Fruit fly (Drosophila melanogaster): ENCODE measurements around the gene Cnx99A.
A peak's percentile ranks its signal among the peaks of the same experiment; 100 is the strongest.

The Cnx99A gene

dm6 chr3R:29284315-29284714, 35.1 kb downstream of the Cnx99A start (continued):
- TF ChIP-seq brk (GFP tag; optimal IDR thresholded peaks at IDR 0.05) (no peak), GATAd (GFP tag; optimal IDR thresholded peaks at IDR 0.05) (no peak)

DNA sequence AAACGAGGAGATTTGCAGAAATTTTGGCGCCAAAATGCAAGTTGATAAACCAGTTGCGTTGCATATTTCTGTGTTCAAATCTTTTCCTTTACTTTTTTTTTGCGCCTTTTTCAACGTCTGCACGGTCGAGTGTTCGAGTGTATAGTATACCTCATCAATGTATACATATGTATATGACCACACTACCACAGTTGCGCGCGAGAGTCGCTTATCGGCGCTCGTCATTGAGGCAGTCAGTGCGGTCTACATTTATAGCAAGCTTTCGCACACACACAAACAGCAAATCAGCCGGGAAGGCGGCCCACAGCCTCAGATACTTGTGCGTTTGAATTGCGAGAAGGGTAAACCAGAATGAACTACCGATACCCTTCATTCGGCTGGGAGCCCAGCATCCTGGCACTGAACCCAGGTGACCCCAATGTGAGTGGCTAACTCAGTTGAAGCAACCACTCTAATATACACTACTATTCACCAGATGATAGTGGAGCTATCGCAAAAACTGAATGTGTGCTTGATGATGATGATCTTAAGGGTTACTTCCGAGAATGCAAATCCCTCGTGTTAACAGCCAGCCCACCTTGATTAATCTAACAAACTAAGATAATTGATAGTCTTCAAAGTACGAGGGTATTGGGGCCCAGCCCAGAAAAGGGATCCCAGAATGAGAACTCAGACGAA, 36.4 kb downstream of the Cnx99A start:
- TF ChIP-seq rgr (GFP tag; optimal IDR thresholded peaks at IDR 0.05) (peak; percentile 73), tai (GFP tag; optimal IDR thresholded peaks at IDR 0.05) (no peak), ey (GFP tag; optimal IDR thresholded peaks at IDR 0.05) (peak; percentile 88), dmrt93B (GFP tag; optimal IDR thresholded peaks at IDR 0.05) (peak; percentile 51), woc (GFP tag; optimal IDR thresholded peaks at IDR 0.05) (peak; percentile 89), Vsx2 (GFP tag; optimal IDR thresholded peaks at IDR 0.05; ENCODE audit: partially characterized antibody) (peak; percentile 17), psq (GFP tag; optimal IDR thresholded peaks at IDR 0.05) (peak; percentile 53), Hr78 (GFP tag; optimal IDR thresholded peaks at IDR 0.05) (no peak), fru (GFP tag; optimal IDR thresholded peaks at IDR 0.05) (peak; percentile 81), Mio (GFP tag; optimal IDR thresholded peaks at IDR 0.05) (no peak), dl (GFP tag; optimal IDR thresholded peaks at IDR 0.05; ENCODE audit: insufficient read depth in 1 of 2, partially characterized antibody in 2 of 2) (peak in 1 of 2 experiments; percentile 29), usp (GFP tag; optimal IDR thresholded peaks at IDR 0.05) (no peak), brk (GFP tag; optimal IDR thresholded peaks at IDR 0.05) (peak; percentile 44), CG32264 (GFP tag; optimal IDR thresholded peaks at IDR 0.05) (peak; percentile 51), Sp1 (GFP tag; optimal IDR thresholded peaks at IDR 0.05) (peak; percentile 64), CrebA (GFP tag; optimal IDR thresholded peaks at IDR 0.05; ENCODE audit: borderline replicate concordance) (peak; percentile 60), GATAd (GFP tag; optimal IDR thresholded peaks at IDR 0.05) (no peak), Myc (optimal IDR thresholded peaks at IDR 0.05) (no peak), Hnf4 (GFP tag; optimal IDR thresholded peaks at IDR 0.05) (peak; percentile 67), Rel (GFP tag; optimal IDR thresholded peaks at IDR 0.05) (peak; percentile 38), Rel (tag; optimal IDR thresholded peaks at IDR 0.05) (no peak), foxo (GFP tag; optimal IDR thresholded peaks at IDR 0.05) (peak in 1 of 2 experiments; percentile 83), h (GFP tag; optimal IDR thresholded peaks at IDR 0.05) (peak; percentile 87), OdsH (GFP tag; optimal IDR thresholded peaks at IDR 0.05) (peak; percentile 76), HLH106 (tag; optimal IDR thresholded peaks at IDR 0.05) (peak; percentile 74), br (GFP tag; optimal IDR thresholded peaks at IDR 0.05) (peak; percentile 67)

DNA sequence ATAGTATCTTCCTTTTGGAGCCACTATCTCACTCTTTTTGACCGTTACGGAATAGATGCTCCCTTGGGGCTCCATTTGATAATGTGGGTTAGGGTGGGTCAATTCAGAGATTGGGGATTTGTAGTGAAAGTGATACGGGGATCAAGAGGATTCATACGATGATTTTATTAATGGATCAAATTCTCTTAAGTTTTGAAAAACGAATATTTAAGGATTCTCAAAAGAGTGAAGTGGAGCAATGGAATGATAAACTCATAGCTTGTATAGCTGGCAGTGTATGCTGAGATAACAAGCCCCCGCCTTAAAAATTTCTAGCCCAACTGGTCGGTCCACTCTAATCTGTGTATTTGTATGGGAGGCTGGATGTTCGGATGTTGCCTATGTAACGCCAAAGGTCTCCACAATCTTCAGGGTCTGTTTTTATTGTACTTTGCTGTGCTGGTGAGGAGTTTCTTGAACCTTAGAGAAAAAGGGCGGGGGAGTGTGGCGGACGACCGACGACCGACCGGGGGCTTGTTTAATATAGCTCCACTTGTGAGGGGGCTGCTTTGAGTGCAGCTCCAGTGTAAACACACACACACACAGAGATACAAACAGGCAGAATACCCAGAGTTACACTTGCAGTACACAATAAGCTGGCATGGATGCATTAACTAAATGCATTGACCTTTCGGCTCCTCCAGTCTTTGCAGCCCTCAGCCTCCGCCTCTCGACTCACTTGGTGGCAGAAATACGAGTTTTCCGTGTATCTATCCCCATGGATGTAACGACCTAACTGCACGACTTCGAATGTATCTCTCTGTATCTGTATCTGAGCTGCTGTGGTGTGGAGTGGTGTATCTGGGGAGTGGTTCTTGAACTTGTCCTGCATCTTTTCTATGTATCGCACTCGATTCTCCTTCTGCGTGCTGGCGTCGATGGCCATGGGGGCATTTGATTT, 38.5 kb downstream of the Cnx99A start:
- TF ChIP-seq N (GFP tag; optimal IDR thresholded peaks at IDR 0.05), result no peak
- no peak for TF ChIP-seq Hr83 (GFP tag; optimal IDR thresholded peaks at IDR 0.05; ENCODE audit: poor library complexity, severe bottlenecking)
- TF ChIP-seq CG9705 (GFP tag; optimal IDR thresholded peaks at IDR 0.05), result no peak
- TF ChIP-seq ey (GFP tag; optimal IDR thresholded peaks at IDR 0.05), result no peak
- no peak for TF ChIP-seq br (GFP tag; optimal IDR thresholded peaks at IDR 0.05)
- no peak for TF ChIP-seq GATAd (GFP tag; optimal IDR thresholded peaks at IDR 0.05)
- TF ChIP-seq psq (GFP tag; optimal IDR thresholded peaks at IDR 0.05), result no peak
- TF ChIP-seq pan (optimal IDR thresholded peaks at IDR 0.05), result no peak
- TF ChIP-seq Hr78 (GFP tag; optimal IDR thresholded peaks at IDR 0.05), result no peak
- no peak for TF ChIP-seq Hnf4 (GFP tag; optimal IDR thresholded peaks at IDR 0.05)
- TF ChIP-seq fru (GFP tag; optimal IDR thresholded peaks at IDR 0.05), result no peak
- no peak for TF ChIP-seq tai (GFP tag; optimal IDR thresholded peaks at IDR 0.05)
- no peak for TF ChIP-seq HLH106 (tag; optimal IDR thresholded peaks at IDR 0.05)
- TF ChIP-seq woc (GFP tag; optimal IDR thresholded peaks at IDR 0.05), result no peak
- no peak for TF ChIP-seq Rel (GFP tag; optimal IDR thresholded peaks at IDR 0.05)
- no peak for TF ChIP-seq Rel (tag; optimal IDR thresholded peaks at IDR 0.05)

DNA sequence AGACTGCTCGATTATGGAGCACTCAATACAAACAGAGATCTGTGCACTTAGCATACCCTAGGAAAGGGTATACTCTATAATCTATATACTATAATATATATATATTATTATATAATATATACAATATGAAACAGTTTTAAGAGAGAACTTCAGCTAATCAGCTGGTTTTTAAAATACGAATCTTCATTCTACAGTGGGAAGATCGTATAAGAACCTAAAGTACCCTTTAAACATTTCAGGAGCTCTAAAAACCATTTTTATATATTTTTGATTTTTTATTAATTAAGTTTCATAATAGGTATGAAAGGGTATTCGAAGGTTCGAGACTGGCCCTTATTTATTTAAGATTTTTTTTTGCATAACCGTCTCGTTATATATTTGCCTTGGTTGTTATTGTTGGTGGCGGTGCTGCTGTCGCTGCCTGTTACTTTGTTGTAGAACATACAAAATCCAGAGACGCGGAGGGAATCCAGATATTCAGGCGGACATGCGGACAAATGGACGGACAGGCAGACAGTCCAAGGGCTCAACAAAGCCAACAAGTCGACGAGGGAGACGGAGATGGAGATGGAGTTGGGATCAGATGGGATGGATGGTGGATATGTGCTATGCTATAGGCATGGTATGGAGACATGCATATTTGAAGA, 39.8 kb downstream of the Cnx99A start:
- no peak for TF ChIP-seq Abd-B (GFP tag; optimal IDR thresholded peaks at IDR 0.05)
- peak in 1 of 2 experiments; percentile 37 for TF ChIP-seq foxo (GFP tag; optimal IDR thresholded peaks at IDR 0.05)
- TF ChIP-seq N (GFP tag; optimal IDR thresholded peaks at IDR 0.05), result no peak
- no peak for TF ChIP-seq Hr78 (GFP tag; optimal IDR thresholded peaks at IDR 0.05)
- TF ChIP-seq rgr (GFP tag; optimal IDR thresholded peaks at IDR 0.05), result no peak
- no peak for TF ChIP-seq OdsH (GFP tag; optimal IDR thresholded peaks at IDR 0.05)
- no peak for TF ChIP-seq usp (GFP tag; optimal IDR thresholded peaks at IDR 0.05)
- no peak for TF ChIP-seq pan (optimal IDR thresholded peaks at IDR 0.05)
- TF ChIP-seq h (GFP tag; optimal IDR thresholded peaks at IDR 0.05), result no peak
- TF ChIP-seq Dif (GFP tag; optimal IDR thresholded peaks at IDR 0.05; ENCODE audit: partially characterized antibody), result no peak
- TF ChIP-seq Hnf4 (GFP tag; optimal IDR thresholded peaks at IDR 0.05), result no peak
- TF ChIP-seq Rel (GFP tag; optimal IDR thresholded peaks at IDR 0.05), result no peak
- no peak for TF ChIP-seq Rel (tag; optimal IDR thresholded peaks at IDR 0.05)
- TF ChIP-seq sage (GFP tag; optimal IDR thresholded peaks at IDR 0.05), result peak; percentile 28
- no peak for TF ChIP-seq Dfd (GFP tag; optimal IDR thresholded peaks at IDR 0.05)
- no peak for TF ChIP-seq brk (GFP tag; optimal IDR thresholded peaks at IDR 0.05)
- peak; percentile 73 for TF ChIP-seq HLH106 (tag; optimal IDR thresholded peaks at IDR 0.05)
- TF ChIP-seq Jra (GFP tag; optimal IDR thresholded peaks at IDR 0.05), result no peak
- TF ChIP-seq Myc (optimal IDR thresholded peaks at IDR 0.05), result no peak
- TF ChIP-seq fru (GFP tag; optimal IDR thresholded peaks at IDR 0.05), result peak; percentile 26
- no peak for TF ChIP-seq tai (GFP tag; optimal IDR thresholded peaks at IDR 0.05)
- TF ChIP-seq GATAd (GFP tag; optimal IDR thresholded peaks at IDR 0.05), result no peak
- peak; percentile 58 for TF ChIP-seq dmrt93B (GFP tag; optimal IDR thresholded peaks at IDR 0.05)
- no peak for TF ChIP-seq dsf (GFP tag; optimal IDR thresholded peaks at IDR 0.05; ENCODE audit: borderline replicate concordance)
- no peak for TF ChIP-seq Sp1 (GFP tag; optimal IDR thresholded peaks at IDR 0.05)
- TF ChIP-seq Mio (GFP tag; optimal IDR thresholded peaks at IDR 0.05), result no peak
- TF ChIP-seq woc (GFP tag; optimal IDR thresholded peaks at IDR 0.05), result no peak

All from whole organism, wandering third instar larva.